Worm (Caenorhabditis elegans) whole organism, L1 larva: ENCODE measurements around the gene M60.4.

Experiments
- C34B4.2 ChIP-seq: sonication (generic microtip); optimal IDR thresholded peaks from 2 replicates; lab custom pipeline; 2017; ENCODE audit warnings: mild to moderate bottlenecking, missing genetic modification characterization, missing compliant biosample characterization
- Y116A8C.19 ChIP-seq: sonication (generic microtip); optimal IDR thresholded peaks from 2 replicates; lab custom pipeline; 2016; ENCODE audit warnings: missing compliant biosample characterization, missing genetic modification characterization, borderline replicate concordance
- aha-1 ChIP-seq: fragments of 150-350 bp; optimal IDR thresholded peaks from 2 replicates; lab custom pipeline; 2014; ENCODE audit warnings: missing biosample characterization, missing genetic modification characterization
- alr-1 ChIP-seq: fragments of 200-800 bp; sonication (Bioruptor generic); optimal IDR thresholded peaks from 2 replicates; lab custom pipeline; 2018; ENCODE audit warnings: borderline replicate concordance, mild to moderate bottlenecking, missing genetic modification characterization, missing compliant biosample characterization
- blmp-1 ChIP-seq: fragments of 150-350 bp; optimal IDR thresholded peaks from 2 replicates; lab custom pipeline; 2014; ENCODE audit warnings: missing biosample characterization, missing genetic modification characterization
- ceh-63 ChIP-seq: fragments of 200-800 bp; sonication (Bioruptor generic); optimal IDR thresholded peaks from 2 replicates; lab custom pipeline; 2018; ENCODE audit warnings: mild to moderate bottlenecking, missing genetic modification characterization, missing compliant biosample characterization
- ceh-8 ChIP-seq: fragments of 200-800 bp; sonication (Bioruptor generic); optimal IDR thresholded peaks from 2 replicates; lab custom pipeline; 2018; ENCODE audit warnings: mild to moderate bottlenecking, missing genetic modification characterization, moderate library complexity, missing compliant biosample characterization
- ceh-88 ChIP-seq: fragments of 200-800 bp; sonication (Bioruptor generic); IDR thresholded peaks from 2 replicates; pipeline ENCODE4 v1.3.6; 2022; ENCODE audit warnings: missing genetic modification characterization, missing compliant biosample characterization
- dpl-1 ChIP-seq, 3 experiments: fragments of 150-350 bp in 2 of 3; sonication (generic microtip) in 1 of 3; optimal IDR thresholded peaks; 2 replicates each; lab custom pipeline; 2014 to 2017; ENCODE audit warnings: missing biosample characterization in 3 of 3, missing genetic modification characterization in 3 of 3, missing genetic modification reagents in 3 of 3
- dsc-1 ChIP-seq: sonication (generic microtip); optimal IDR thresholded peaks from 2 replicates; lab custom pipeline; 2016; ENCODE audit warnings: mild to moderate bottlenecking, missing genetic modification characterization, missing compliant biosample characterization
- efl-1 ChIP-seq, 4 experiments: fragments of 150-350 bp; optimal IDR thresholded peaks in 3 of 4; peaks in 1 of 4; 1 replicate in 1 of 4; 2 replicates in 3 of 4; lab custom pipeline; 2014; ENCODE audit warnings: missing biosample characterization in 2 of 4, missing genetic modification characterization in 2 of 4, missing genetic modification reagents in 2 of 4
- efl-3 ChIP-seq: fragments of 200-800 bp; sonication (Bioruptor generic); optimal IDR thresholded peaks from 2 replicates; lab custom pipeline; 2018; ENCODE audit warnings: mild to moderate bottlenecking, missing genetic modification characterization, missing compliant biosample characterization
- egl-13 ChIP-seq: sonication (generic microtip); optimal IDR thresholded peaks from 2 replicates; lab custom pipeline; 2016; ENCODE audit warnings: missing genotype, missing genetic modification reagents, missing genetic modification characterization, missing compliant biosample characterization
- egl-27 ChIP-seq, 2 experiments: fragments of 150-350 bp in 1 of 2; sonication (generic microtip); optimal IDR thresholded peaks; 3 replicates each; lab custom pipeline; 2017 to 2018; ENCODE audit warnings: missing biosample characterization in 2 of 2, missing genetic modification characterization in 2 of 2, missing genetic modification reagents in 2 of 2
- elt-3 ChIP-seq, 6 experiments: fragments of 150-350 bp in 1 of 6; sonication (generic microtip); optimal IDR thresholded peaks; 2 replicates each; lab custom pipeline; 2017 to 2018; ENCODE audit warnings: missing biosample characterization in 6 of 6, missing genetic modification characterization in 6 of 6, inconsistent platforms in 1 of 6
- ets-5 ChIP-seq: fragments of 200-800 bp; sonication (Bioruptor generic); IDR thresholded peaks from 2 replicates; pipeline ENCODE4 v1.3.6; 2022; ENCODE audit warnings: missing genetic modification characterization, missing compliant biosample characterization
- fkh-10 ChIP-seq: sonication (generic microtip); optimal IDR thresholded peaks from 2 replicates; lab custom pipeline; 2017; ENCODE audit warnings: missing biosample characterization, missing genetic modification reagents, missing genetic modification characterization
- grh-1 ChIP-seq: fragments of 200-800 bp; sonication (Bioruptor generic); IDR thresholded peaks from 2 replicates; pipeline ENCODE4 v1.3.6; 2022; ENCODE audit warnings: missing genetic modification reagents, missing genetic modification characterization, missing compliant biosample characterization
- hlh-4 ChIP-seq: sonication (generic microtip); optimal IDR thresholded peaks from 2 replicates; lab custom pipeline; 2016; ENCODE audit warnings: mild to moderate bottlenecking, missing genetic modification characterization, missing compliant biosample characterization
- lin-13 ChIP-seq: fragments of 150-350 bp; optimal IDR thresholded peaks from 2 replicates; lab custom pipeline; 2014; ENCODE audit warnings: missing biosample characterization, missing genetic modification reagents, missing genetic modification characterization
- lin-14 ChIP-seq: fragments of 200-800 bp; sonication (Bioruptor generic); optimal IDR thresholded peaks from 2 replicates; lab custom pipeline; 2018; ENCODE audit warnings: mild to moderate bottlenecking, missing genetic modification characterization, moderate library complexity, missing compliant biosample characterization
- lin-35 ChIP-seq, 2 experiments: fragments of 150-350 bp; optimal IDR thresholded peaks; 2 replicates each; lab custom pipeline; 2014; ENCODE audit warnings: missing biosample characterization in 2 of 2, missing genetic modification characterization in 2 of 2, missing genetic modification reagents in 2 of 2
- lin-39 ChIP-seq: fragments of 150-350 bp; optimal IDR thresholded peaks from 2 replicates; lab custom pipeline; 2014; ENCODE audit warnings: missing biosample characterization, missing genetic modification reagents, missing genetic modification characterization
- mab-9 ChIP-seq: fragments of 200-800 bp; sonication (Bioruptor generic); IDR thresholded peaks from 2 replicates; pipeline ENCODE4 v1.3.6; 2022; ENCODE audit warnings: missing genetic modification reagents, missing genetic modification characterization, missing compliant biosample characterization
- mdl-1 ChIP-seq, 2 experiments: fragments of 150-350 bp; optimal IDR thresholded peaks; 2 replicates each; lab custom pipeline; 2014 to 2017; ENCODE audit warnings: missing biosample characterization in 2 of 2, missing genetic modification characterization in 2 of 2, inconsistent platforms in 1 of 2
- mep-1 ChIP-seq: fragments of 150-350 bp; optimal IDR thresholded peaks from 2 replicates; lab custom pipeline; 2014; ENCODE audit warnings: missing biosample characterization, missing genetic modification characterization
- nhr-11 ChIP-seq: fragments of 150-350 bp; optimal IDR thresholded peaks from 2 replicates; lab custom pipeline; 2014; ENCODE audit warnings: missing biosample characterization, missing genetic modification characterization
- nhr-19 ChIP-seq: fragments of 200-800 bp; sonication (Bioruptor generic); conservative IDR thresholded peaks from 2 replicates; pipeline ENCODE4 v1.3.6; 2022; ENCODE audit warnings: missing genetic modification characterization, missing compliant biosample characterization
- nhr-20 ChIP-seq: sonication (generic microtip); optimal IDR thresholded peaks from 2 replicates; lab custom pipeline; 2016; ENCODE audit warnings: mild to moderate bottlenecking, missing genetic modification characterization, missing compliant biosample characterization
- nhr-71 ChIP-seq: sonication (generic microtip); optimal IDR thresholded peaks from 2 replicates; lab custom pipeline; 2016; ENCODE audit warnings: mild to moderate bottlenecking, missing genetic modification characterization, moderate library complexity, missing compliant biosample characterization
- nhr-76 ChIP-seq: sonication (generic microtip); optimal IDR thresholded peaks from 2 replicates; lab custom pipeline; 2017; ENCODE audit warnings: missing biosample characterization, missing genetic modification characterization
- nhr-77 ChIP-seq: fragments of 150-350 bp; optimal IDR thresholded peaks from 2 replicates; lab custom pipeline; 2014; ENCODE audit warnings: missing biosample characterization, missing genetic modification characterization
- pag-3 ChIP-seq: sonication (generic microtip); optimal IDR thresholded peaks from 2 replicates; lab custom pipeline; 2017; ENCODE audit warnings: missing genetic modification characterization, mild to moderate bottlenecking, missing compliant biosample characterization, antibody characterized with exemption, borderline replicate concordance; ENCODE audit not compliant: insufficient read depth
- pqm-1 ChIP-seq: sonication (generic microtip); optimal IDR thresholded peaks from 3 replicates; lab custom pipeline; 2017; ENCODE audit warnings: missing biosample characterization, missing genetic modification characterization
- rnt-1 ChIP-seq: sonication (generic microtip); optimal IDR thresholded peaks from 2 replicates; lab custom pipeline; 2016; ENCODE audit warnings: mild to moderate bottlenecking, missing genetic modification characterization, moderate library complexity, missing compliant biosample characterization
- skn-1 ChIP-seq: fragments of 150-350 bp; optimal IDR thresholded peaks from 2 replicates; lab custom pipeline; 2014; ENCODE audit warnings: missing biosample characterization, missing genetic modification characterization
- snu-23 ChIP-seq: sonication (generic microtip); optimal IDR thresholded peaks from 2 replicates; lab custom pipeline; 2016; ENCODE audit warnings: missing genetic modification characterization, missing compliant biosample characterization
- sox-4 ChIP-seq: sonication (generic microtip); optimal IDR thresholded peaks from 2 replicates; lab custom pipeline; 2016; ENCODE audit warnings: missing genetic modification characterization, missing compliant biosample characterization
- tbx-2 ChIP-seq: sonication (generic microtip); optimal IDR thresholded peaks from 2 replicates; lab custom pipeline; 2016; ENCODE audit warnings: missing genetic modification characterization, missing compliant biosample characterization
- unc-130 ChIP-seq: fragments of 150-350 bp; optimal IDR thresholded peaks from 2 replicates; lab custom pipeline; 2017; ENCODE audit warnings: missing biosample characterization, missing genetic modification characterization, inconsistent platforms
- unc-86 ChIP-seq: sonication (generic microtip); optimal IDR thresholded peaks from 2 replicates; lab custom pipeline; 2016; ENCODE audit warnings: missing genetic modification characterization, missing compliant biosample characterization
- xbp-1 ChIP-seq: sonication (generic microtip); optimal IDR thresholded peaks from 2 replicates; lab custom pipeline; 2016; ENCODE audit warnings: missing genetic modification characterization, missing compliant biosample characterization
- zag-1 ChIP-seq: fragments of 150-350 bp; optimal IDR thresholded peaks from 2 replicates; lab custom pipeline; 2014; ENCODE audit warnings: missing biosample characterization, missing genetic modification characterization

Gene M60.4

ce11 chrX:8238639-8239055, 2.5 kb upstream of the M60.4 start (continued):
- peak in 1 of 2 experiments; percentile 81 for TF ChIP-seq mdl-1 (tag; optimal IDR thresholded peaks at IDR 0.05; lab: Kevin White, UChicago)
- TF ChIP-seq Y116A8C.19: no peak
- TF ChIP-seq nhr-11: no peak
- TF ChIP-seq nhr-71 (tag; lab: Kevin White, UChicago): peak; percentile 80
- peak; percentile 65 for TF ChIP-seq tbx-2 (tag; lab: Kevin White, UChicago)
- TF ChIP-seq fkh-10 (GFP tag; lab: Kevin White, UChicago): no peak
- no peak for TF ChIP-seq mab-9
- peak; percentile 84 for TF ChIP-seq lin-14 (GFP tag; lab: Kevin White, UChicago)
- TF ChIP-seq zag-1 (tag; lab: Kevin White, UChicago): no peak
- peak; percentile 22; the same call in 1 of the 2 replicates for TF ChIP-seq ceh-88 (GFP tag; lab: Robert Waterston, UW)
- TF ChIP-seq dsc-1: no peak
- TF ChIP-seq egl-27 (tag; optimal IDR thresholded peaks at IDR 0.05; lab: Kevin White, UChicago): no peak
- TF ChIP-seq snu-23 (GFP tag; lab: Kevin White, UChicago): peak; percentile 84
- TF ChIP-seq alr-1: no peak
- TF ChIP-seq lin-35 (GFP tag; optimal IDR thresholded peaks at IDR 0.05; lab: Kevin White, UChicago): peak; percentile 31 to 63
- no peak for TF ChIP-seq unc-130
- TF ChIP-seq C34B4.2 (tag; lab: Kevin White, UChicago): no peak
- TF ChIP-seq dpl-1 (GFP tag; optimal IDR thresholded peaks at IDR 0.05; lab: Kevin White, UChicago): peak in 1 of 3 experiments; percentile 23
- TF ChIP-seq elt-3 (tag; optimal IDR thresholded peaks at IDR 0.05; lab: Kevin White, UChicago): peak in 2 of 6 experiments; percentile 71 to 92
- no peak for TF ChIP-seq ceh-63 (GFP tag; lab: Kevin White, UChicago)
- TF ChIP-seq skn-1 (tag; lab: Kevin White, UChicago): peak; percentile 35
- TF ChIP-seq blmp-1 (tag; lab: Kevin White, UChicago): peak; percentile 72
- TF ChIP-seq sox-4 (tag; lab: Kevin White, UChicago): no peak
- no peak for TF ChIP-seq aha-1 (tag; lab: Kevin White, UChicago)
- TF ChIP-seq lin-13 (GFP tag; lab: Kevin White, UChicago): peak; percentile 7
- TF ChIP-seq mep-1 (tag; lab: Kevin White, UChicago): peak; percentile 15
- no peak for TF ChIP-seq nhr-77 (tag; lab: Kevin White, UChicago)
- peak; percentile 38; the same call in 1 of the 2 replicates for TF ChIP-seq nhr-19 (GFP tag; lab: Robert Waterston, UW)
- no peak for TF ChIP-seq xbp-1 (tag; lab: Kevin White, UChicago)
- peak in 1 of 2 experiments; percentile 26 for TF ChIP-seq efl-1 (optimal IDR thresholded peaks at IDR 0.05; lab: Kevin White, UChicago)
- TF ChIP-seq efl-1 (GFP tag; optimal IDR thresholded peaks at IDR 0.05 in 1 of 2; lab: Kevin White, UChicago): peak in 1 of 2 experiments; percentile 94
- no peak for TF ChIP-seq egl-13
- TF ChIP-seq ets-5 (GFP tag; lab: Robert Waterston, UW): no peak
- TF ChIP-seq pag-3 (tag; lab: Kevin White, UChicago): peak; percentile 43
- no peak for TF ChIP-seq efl-3 (GFP tag; lab: Kevin White, UChicago)
- TF ChIP-seq nhr-76: no peak
- no peak for TF ChIP-seq lin-39 (tag; lab: Kevin White, UChicago)
- TF ChIP-seq hlh-4: no peak
- peak; percentile 85 for TF ChIP-seq nhr-20
- no peak for TF ChIP-seq pqm-1 (tag; lab: Kevin White, UChicago)
- TF ChIP-seq rnt-1: no peak
- peak; percentile 91 for TF ChIP-seq grh-1
- TF ChIP-seq ceh-8 (GFP tag; lab: Kevin White, UChicago): no peak
- TF ChIP-seq unc-86: no peak
